Worm (Caenorhabditis elegans) whole organism, early embryonic: ENCODE data around the gene C25H3.1.

Experiments
- B0310.2 ChIP-seq: sonication (generic microtip); optimal IDR thresholded peaks from 2 replicates; lab custom pipeline; 2016; ENCODE audit warnings: mild to moderate bottlenecking, missing genetic modification characterization, missing compliant biosample characterization
- F13C5.2 ChIP-seq: sonication (generic microtip); optimal IDR thresholded peaks from 2 replicates; lab custom pipeline; 2017; ENCODE audit warnings: mild to moderate bottlenecking, missing genetic modification characterization, inconsistent platforms, missing compliant biosample characterization
- aly-1 ChIP-seq: sonication (generic microtip); optimal IDR thresholded peaks from 2 replicates; lab custom pipeline; 2016; ENCODE audit warnings: missing genetic modification characterization, missing compliant biosample characterization
- ama-1 ChIP-seq: fragments of 150-350 bp; optimal IDR thresholded peaks from 2 replicates; lab custom pipeline; 2014
- ceh-13 ChIP-seq: fragments of 200-800 bp; sonication (Bioruptor generic); optimal IDR thresholded peaks from 2 replicates; lab custom pipeline; 2018; ENCODE audit warnings: mild to moderate bottlenecking, missing genetic modification characterization, missing compliant biosample characterization
- flt-1 ChIP-seq: fragments of 200-800 bp; sonication (Bioruptor generic); IDR thresholded peaks from 2 replicates; pipeline ENCODE4 v1.3.6; 2022; ENCODE audit warnings: missing genetic modification characterization, missing compliant biosample characterization
- hmbx-1 ChIP-seq: sonication (generic microtip); optimal IDR thresholded peaks from 2 replicates; lab custom pipeline; 2016; ENCODE audit warnings: mild to moderate bottlenecking, missing genetic modification characterization, missing compliant biosample characterization
- hmg-4 ChIP-seq: fragments of 200-800 bp; sonication (Bioruptor generic); optimal IDR thresholded peaks from 2 replicates; lab custom pipeline; 2018; ENCODE audit warnings: mild to moderate bottlenecking, missing genetic modification characterization, missing compliant biosample characterization
- pes-1 ChIP-seq: fragments of 200-800 bp; sonication (Bioruptor generic); IDR thresholded peaks from 2 replicates; pipeline ENCODE4 v1.3.6; 2022; ENCODE audit warnings: missing genetic modification reagents, missing genetic modification characterization, missing compliant biosample characterization
- scrt-1 ChIP-seq: fragments of 200-800 bp; sonication (Bioruptor generic); IDR thresholded peaks from 2 replicates; pipeline ENCODE4 v1.3.6; 2022; ENCODE audit warnings: missing genetic modification characterization, missing compliant biosample characterization
- sea-1 ChIP-seq: fragments of 200-800 bp; sonication (Bioruptor generic); conservative IDR thresholded peaks from 2 replicates; pipeline ENCODE4 v1.3.6; 2022; ENCODE audit warnings: missing genetic modification characterization, missing compliant biosample characterization

DNA sequence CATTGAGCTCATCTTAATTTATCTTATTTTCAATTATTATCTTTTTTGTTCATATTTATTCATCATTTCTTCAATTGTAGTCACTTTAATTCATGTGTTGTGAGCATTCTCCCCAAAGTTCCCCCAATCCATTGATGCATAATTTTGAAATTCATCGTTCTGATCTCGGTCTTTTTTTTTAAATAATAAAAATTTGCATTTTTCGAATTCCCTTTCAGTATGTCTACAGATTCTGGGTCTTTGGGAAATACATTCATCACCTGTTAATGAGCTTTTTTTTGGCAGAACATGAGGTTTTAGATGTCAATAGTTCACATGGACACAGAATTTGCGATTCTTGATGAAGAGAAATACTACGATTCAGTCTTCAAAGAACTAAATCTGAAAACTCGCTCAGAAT lies 21.0 kb downstream of the C25H3.1 start, which contains the start of gene damt-1:
- TF ChIP-seq pes-1: no peak
- no peak for TF ChIP-seq flt-1 (GFP tag; lab: Robert Waterston, UW)
- TF ChIP-seq aly-1: no peak
- no peak for TF ChIP-seq ceh-13 (GFP tag; lab: Kevin White, UChicago)
- TF ChIP-seq hmbx-1 (tag; lab: Kevin White, UChicago): no peak
- TF ChIP-seq hmg-4 (GFP tag; lab: Kevin White, UChicago): no peak
- TF ChIP-seq F13C5.2 (tag; lab: Kevin White, UChicago): no peak
- no peak for TF ChIP-seq sea-1
- TF ChIP-seq ama-1 (lab: Kevin White, UChicago): no peak
- no peak for TF ChIP-seq scrt-1
- no peak for TF ChIP-seq B0310.2 (tag; lab: Kevin White, UChicago)
